Fruit fly (Drosophila melanogaster) whole organism, wandering third instar larva: ENCODE results near the gene CG1288.

Source experiments
- Abd-B ChIP-seq: fragments of >200 bp; optimal IDR thresholded peaks from 2 replicates; lab custom pipeline; 2017; ENCODE audit warnings: missing biosample characterization, missing genetic modification characterization
- CG32264 ChIP-seq: fragments of 200-800 bp; sonication (Bioruptor generic); optimal IDR thresholded peaks from 2 replicates; lab custom pipeline; 2016; ENCODE audit warnings: missing biosample characterization, missing genetic modification characterization
- CG9705 ChIP-seq: fragments of 200-800 bp; sonication (Bioruptor generic); optimal IDR thresholded peaks from 2 replicates; lab custom pipeline; 2018; ENCODE audit warnings: missing biosample characterization, mild to moderate bottlenecking, missing genetic modification characterization
- CrebA ChIP-seq: fragments of 200-800 bp; sonication (Bioruptor generic); optimal IDR thresholded peaks from 2 replicates; lab custom pipeline; 2016; ENCODE audit warnings: missing biosample characterization, mild to moderate bottlenecking, missing genetic modification characterization, borderline replicate concordance
- Dif ChIP-seq: fragments of 200-275, 200-300 bp; sonication (Bioruptor generic); optimal IDR thresholded peaks from 2 replicates; lab custom pipeline; 2018; ENCODE audit warnings: missing biosample characterization, missing genetic modification characterization; ENCODE audit not compliant: partially characterized antibody
- GATAd ChIP-seq: sonication (Bioruptor generic); optimal IDR thresholded peaks from 2 replicates; lab custom pipeline; 2016; ENCODE audit warnings: missing biosample characterization, missing genetic modification characterization
- HLH106 ChIP-seq: fragments of 200-800 bp; optimal IDR thresholded peaks from 3 replicates; lab custom pipeline; 2019; ENCODE audit warnings: missing biosample characterization, mild to moderate bottlenecking, missing genetic modification characterization, moderate library complexity
- Hr78 ChIP-seq: fragments of >200 bp; optimal IDR thresholded peaks from 2 replicates; lab custom pipeline; 2017; ENCODE audit warnings: missing biosample characterization, missing genetic modification characterization
- Hr83 ChIP-seq: fragments of 200-300 bp; sonication (Bioruptor generic); optimal IDR thresholded peaks from 2 replicates; lab custom pipeline; 2016; ENCODE audit warnings: missing biosample characterization, mild to moderate bottlenecking, missing genetic modification characterization, moderate library complexity; ENCODE audit not compliant: poor library complexity, severe bottlenecking
- Jra ChIP-seq: sonication (Bioruptor generic); optimal IDR thresholded peaks from 2 replicates; lab custom pipeline; 2016; ENCODE audit warnings: missing biosample characterization, missing genetic modification characterization
- Mio ChIP-seq: sonication (Bioruptor generic); optimal IDR thresholded peaks from 2 replicates; lab custom pipeline; 2016; ENCODE audit warnings: missing biosample characterization, missing genetic modification characterization
- Myc ChIP-seq: fragments of >200 bp; optimal IDR thresholded peaks from 2 replicates; lab custom pipeline; 2017
- N ChIP-seq: fragments of >200 bp; optimal IDR thresholded peaks from 2 replicates; lab custom pipeline; 2018; ENCODE audit warnings: missing biosample characterization, missing external identifiers, missing genetic modification characterization
- OdsH ChIP-seq: fragments of 200-800 bp; sonication (Bioruptor generic); optimal IDR thresholded peaks from 2 replicates; lab custom pipeline; 2016; ENCODE audit warnings: missing biosample characterization, mild to moderate bottlenecking, missing genetic modification characterization
- Rel ChIP-seq, 2 experiments: fragments of 200-800 bp; sonication (Bioruptor generic) in 1 of 2; optimal IDR thresholded peaks; 2 replicates in 1 of 2; 3 replicates in 1 of 2; lab custom pipeline; 2016 to 2019; ENCODE audit warnings: mild to moderate bottlenecking in 2 of 2, missing biosample characterization in 2 of 2, missing genetic modification characterization in 2 of 2, moderate library complexity in 1 of 2
- Sp1 ChIP-seq: fragments of 200-800 bp; sonication (Bioruptor generic); optimal IDR thresholded peaks from 3 replicates; lab custom pipeline; 2019; ENCODE audit warnings: missing biosample characterization, mild to moderate bottlenecking, missing genetic modification characterization, moderate library complexity
- Vsx2 ChIP-seq: fragments of 200-300, 225-300 bp; sonication (Bioruptor generic); optimal IDR thresholded peaks from 2 replicates; lab custom pipeline; 2018; ENCODE audit warnings: missing biosample characterization, missing genetic modification characterization; ENCODE audit not compliant: partially characterized antibody
- br ChIP-seq: fragments of 200-800 bp; sonication (Bioruptor generic); optimal IDR thresholded peaks from 2 replicates; lab custom pipeline; 2016; ENCODE audit warnings: missing biosample characterization, missing genetic modification characterization
- brk ChIP-seq: fragments of 200-800 bp; sonication (Bioruptor generic); optimal IDR thresholded peaks from 2 replicates; lab custom pipeline; 2016; ENCODE audit warnings: missing biosample characterization, mild to moderate bottlenecking, missing genetic modification characterization
- dl ChIP-seq, 2 experiments: fragments of 175-275, 200-275 bp in 1 of 2; fragments of 200-275 bp in 1 of 2; sonication (Bioruptor generic); optimal IDR thresholded peaks; lab custom pipeline; 2018; ENCODE audit warnings: mild to moderate bottlenecking in 2 of 2, missing biosample characterization in 2 of 2, missing genetic modification characterization in 2 of 2, moderate library complexity in 2 of 2; ENCODE audit not compliant: partially characterized antibody in 2 of 2, insufficient read depth in 1 of 2
- dmrt93B ChIP-seq: fragments of 200-800 bp; sonication (Bioruptor generic); optimal IDR thresholded peaks from 2 replicates; lab custom pipeline; 2018; ENCODE audit warnings: missing biosample characterization, mild to moderate bottlenecking, missing genetic modification characterization
- dsf ChIP-seq: sonication (Bioruptor generic); optimal IDR thresholded peaks from 2 replicates; lab custom pipeline; 2016; ENCODE audit warnings: missing biosample characterization, missing genetic modification characterization, borderline replicate concordance
- ey ChIP-seq: fragments of 200-800 bp; sonication (Bioruptor generic); optimal IDR thresholded peaks from 2 replicates; lab custom pipeline; 2016; ENCODE audit warnings: missing biosample characterization, missing genetic modification characterization
- foxo ChIP-seq, 2 experiments: fragments of 200-800 bp; sonication (Bioruptor generic); optimal IDR thresholded peaks; 2 replicates in 1 of 2; 3 replicates in 1 of 2; lab custom pipeline; 2016 to 2017; ENCODE audit warnings: missing biosample characterization in 2 of 2, missing genetic modification characterization in 2 of 2
- fru ChIP-seq: fragments of 200-800 bp; sonication (Bioruptor generic); optimal IDR thresholded peaks from 3 replicates; lab custom pipeline; 2016; ENCODE audit warnings: missing biosample characterization, mild to moderate bottlenecking, missing genetic modification characterization
- h ChIP-seq: fragments of 200-800 bp; sonication (Bioruptor generic); optimal IDR thresholded peaks from 3 replicates; lab custom pipeline; 2016; ENCODE audit warnings: missing biosample characterization, mild to moderate bottlenecking, missing genetic modification characterization
- lola ChIP-seq: fragments of >200 bp; optimal IDR thresholded peaks from 2 replicates; lab custom pipeline; 2017; ENCODE audit warnings: missing biosample characterization, missing genetic modification characterization
- pan ChIP-seq: fragments of >200 bp; optimal IDR thresholded peaks from 2 replicates; lab custom pipeline; 2017
- rgr ChIP-seq: fragments of 200-800 bp; sonication (Bioruptor generic); optimal IDR thresholded peaks from 3 replicates; lab custom pipeline; 2016; ENCODE audit warnings: missing biosample characterization, mild to moderate bottlenecking, missing genetic modification characterization
- sage ChIP-seq: fragments of 200-800 bp; sonication (Bioruptor generic); optimal IDR thresholded peaks from 2 replicates; lab custom pipeline; 2016; ENCODE audit warnings: missing biosample characterization, mild to moderate bottlenecking, missing genetic modification characterization
- sv ChIP-seq: fragments of 200-800 bp; sonication (Bioruptor generic); optimal IDR thresholded peaks from 3 replicates; lab custom pipeline; 2016; ENCODE audit warnings: missing biosample characterization, missing genetic modification characterization
- tai ChIP-seq: sonication (Bioruptor generic); optimal IDR thresholded peaks from 2 replicates; lab custom pipeline; 2016; ENCODE audit warnings: missing biosample characterization, missing genetic modification characterization
- usp ChIP-seq: fragments of >200 bp; optimal IDR thresholded peaks from 2 replicates; lab custom pipeline; 2017; ENCODE audit warnings: missing biosample characterization, missing genetic modification characterization
- woc ChIP-seq: sonication (Bioruptor generic); optimal IDR thresholded peaks from 2 replicates; lab custom pipeline; 2016; ENCODE audit warnings: missing biosample characterization, mild to moderate bottlenecking, missing genetic modification characterization

The CG1288 gene

DNA sequence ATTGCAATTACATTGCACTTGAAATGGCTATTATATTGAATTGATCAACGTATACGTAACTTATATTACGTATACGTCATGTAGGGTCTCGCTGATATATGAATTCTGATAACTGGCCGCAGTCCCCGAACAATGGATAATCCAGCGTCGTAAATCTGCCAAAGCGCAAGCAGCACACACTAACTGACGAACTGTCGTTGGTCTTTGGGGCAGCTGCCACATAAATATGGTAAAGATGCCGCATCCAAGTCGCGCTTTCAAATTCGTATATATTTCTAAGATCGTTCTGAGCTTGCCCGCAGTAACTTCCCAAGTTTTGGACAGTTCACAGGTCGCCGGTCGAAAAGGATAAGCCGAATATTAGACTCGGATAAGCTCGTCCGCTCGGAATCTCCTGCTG lies 33.2 kb upstream of the CG1288 start, which contains the start of gene CG14607:
Gene CG14607 (plus strand): TSS at position 301 of the 400 bp plus-strand sequence.
- TF ChIP-seq Abd-B (no peak), Rel (GFP tag; optimal IDR thresholded peaks at IDR 0.05; lab: Kevin White, UChicago) (no peak), Rel (tag; optimal IDR thresholded peaks at IDR 0.05; lab: Kevin White, UChicago) (no peak), Hr78 (GFP tag; lab: Kevin White, UChicago) (no peak), sage (GFP tag; lab: Kevin White, UChicago) (no peak), GATAd (no peak), fru (GFP tag; lab: Kevin White, UChicago) (no peak), lola (GFP tag; lab: Kevin White, UChicago) (no peak), sv (no peak), Mio (GFP tag; lab: Kevin White, UChicago) (no peak), OdsH (GFP tag; lab: Kevin White, UChicago) (no peak), ey (GFP tag; lab: Kevin White, UChicago) (no peak), N (GFP tag; lab: Kevin White, UChicago) (no peak), CrebA (no peak)

DNA sequence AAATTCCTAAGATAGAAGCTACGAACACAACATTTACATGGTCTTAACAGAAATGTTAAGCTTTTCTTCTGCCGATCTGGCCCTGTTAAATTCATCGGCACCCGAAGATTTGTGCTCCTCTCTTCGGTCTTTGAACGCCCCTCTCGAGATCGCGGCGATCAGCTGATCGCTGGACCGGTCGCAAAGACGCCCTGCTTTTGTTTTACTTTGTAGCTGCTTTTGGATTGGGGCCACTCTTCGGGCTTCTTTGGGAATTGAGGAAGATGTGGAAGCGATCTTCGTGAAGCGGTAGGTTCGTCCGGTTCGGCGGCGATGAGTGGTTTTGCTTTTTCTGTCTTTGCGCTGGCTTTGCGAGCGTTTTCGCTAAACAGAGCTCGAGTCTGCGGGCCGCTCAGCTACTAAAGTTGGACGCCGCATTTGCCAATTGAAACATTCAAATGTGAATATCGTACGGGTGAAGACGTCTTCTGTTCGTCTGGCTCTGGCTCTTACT lies 15.8 kb upstream of the CG1288 start, which contains the start of gene thw:
Gene thw (plus strand): TSS at position 443 of the 493 bp plus-strand sequence.
- no peak for TF ChIP-seq lola (GFP tag; lab: Kevin White, UChicago)
- no peak for TF ChIP-seq ey (GFP tag; lab: Kevin White, UChicago)
- TF ChIP-seq Vsx2 (GFP tag; lab: Kevin White, UChicago), result no peak
- no peak for TF ChIP-seq fru (GFP tag; lab: Kevin White, UChicago)
- no peak for TF ChIP-seq Jra (GFP tag; lab: Kevin White, UChicago)
- no peak for TF ChIP-seq Myc (lab: Kevin White, UChicago)
- TF ChIP-seq GATAd, result no peak
- no peak for TF ChIP-seq tai
- no peak for TF ChIP-seq br (GFP tag; lab: Kevin White, UChicago)
- no peak for TF ChIP-seq dmrt93B (GFP tag; lab: Kevin White, UChicago)
- TF ChIP-seq foxo (GFP tag; optimal IDR thresholded peaks at IDR 0.05; lab: Kevin White, UChicago), result no peak
- no peak for TF ChIP-seq brk
- TF ChIP-seq pan (lab: Kevin White, UChicago), result no peak

DNA sequence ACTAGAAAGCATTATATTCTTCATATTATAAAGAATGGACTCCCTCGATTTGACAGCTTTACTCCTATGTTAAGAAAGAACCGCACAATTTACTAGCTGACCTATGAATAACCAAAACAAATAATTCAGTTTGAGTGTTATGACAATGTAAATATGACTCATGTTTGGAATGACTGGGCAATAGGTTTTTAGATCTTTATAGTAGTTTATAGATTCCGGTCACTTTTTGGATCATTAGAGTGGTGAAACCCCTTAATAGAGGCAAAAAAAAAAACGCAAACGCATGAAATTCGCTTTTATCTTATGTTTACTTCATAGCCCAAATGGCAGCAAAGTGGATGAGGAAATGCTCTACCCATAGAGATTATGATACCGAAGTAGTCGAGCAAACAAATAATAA lies 11.4 kb upstream of the CG1288 start, which contains the start of gene CG14605:
Gene CG14605 (minus strand): TSS at position 101 of the 400 bp plus-strand sequence.
- no peak for TF ChIP-seq br (GFP tag; lab: Kevin White, UChicago)
- no peak for TF ChIP-seq HLH106 (tag; lab: Kevin White, UChicago)
- TF ChIP-seq fru (GFP tag; lab: Kevin White, UChicago), result no peak
- TF ChIP-seq Jra (GFP tag; lab: Kevin White, UChicago), result no peak
- TF ChIP-seq pan (lab: Kevin White, UChicago), result no peak

DNA sequence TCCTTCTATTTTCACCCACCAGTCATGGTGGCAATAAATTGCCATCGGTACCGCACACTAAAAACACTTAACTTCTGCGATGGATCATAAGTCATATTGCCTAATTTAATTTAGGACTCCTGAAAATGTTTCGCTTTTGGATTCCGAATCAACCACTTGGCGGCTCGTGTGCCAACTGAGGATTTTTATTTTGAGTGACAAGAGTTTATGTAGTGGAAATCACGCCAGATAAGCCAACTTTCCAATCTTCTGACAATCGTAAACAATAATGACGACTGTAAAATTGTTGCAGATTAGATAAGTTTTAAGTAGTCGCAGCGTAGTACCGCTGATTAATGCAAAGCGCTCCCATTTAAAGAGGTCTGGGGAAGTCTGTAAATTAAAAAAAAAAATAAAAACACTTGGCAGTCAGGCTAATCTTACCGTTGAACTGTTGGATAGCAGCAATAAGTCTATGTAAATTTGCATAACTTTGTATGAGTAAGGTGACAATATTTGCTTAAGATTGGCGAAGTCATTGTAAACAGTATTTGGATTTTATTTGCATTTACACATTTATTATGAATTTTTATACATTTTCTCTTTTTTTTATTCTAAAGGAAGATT lies 8.8 kb upstream of the CG1288 start, which contains the start of gene CG14606:
Gene CG14606 (minus strand): TSS at position 160 of the 606 bp plus-strand sequence.
- peak; percentile 22 for TF ChIP-seq rgr (GFP tag; lab: Kevin White, UChicago)
- TF ChIP-seq usp (GFP tag; lab: Kevin White, UChicago), result no peak

DNA sequence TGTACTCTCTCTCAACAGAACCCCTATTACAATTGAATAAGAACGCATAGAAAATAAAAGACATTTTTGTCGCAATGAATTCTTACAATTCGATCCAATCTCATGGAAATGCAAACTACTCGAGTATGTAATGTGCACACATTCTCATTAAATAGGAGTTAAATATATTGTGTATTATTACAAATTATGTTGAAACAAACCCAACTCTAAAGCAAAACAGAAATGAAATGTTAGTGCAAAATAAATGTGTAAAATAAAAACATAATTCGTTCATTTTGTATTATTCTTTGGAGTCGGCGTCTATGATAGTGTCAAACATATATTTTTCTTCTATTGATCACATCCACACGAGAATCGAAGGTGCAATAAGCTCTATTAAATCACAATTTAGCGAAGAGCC lies 7.6 kb downstream of the CG1288 start, which contains the start of gene CG14609:
Gene CG14609 (plus strand): TSS at position 301 of the 400 bp plus-strand sequence.
- TF ChIP-seq CG9705, result no peak
- no peak for TF ChIP-seq Myc (lab: Kevin White, UChicago)
- TF ChIP-seq woc (GFP tag; lab: Kevin White, UChicago), result no peak

DNA sequence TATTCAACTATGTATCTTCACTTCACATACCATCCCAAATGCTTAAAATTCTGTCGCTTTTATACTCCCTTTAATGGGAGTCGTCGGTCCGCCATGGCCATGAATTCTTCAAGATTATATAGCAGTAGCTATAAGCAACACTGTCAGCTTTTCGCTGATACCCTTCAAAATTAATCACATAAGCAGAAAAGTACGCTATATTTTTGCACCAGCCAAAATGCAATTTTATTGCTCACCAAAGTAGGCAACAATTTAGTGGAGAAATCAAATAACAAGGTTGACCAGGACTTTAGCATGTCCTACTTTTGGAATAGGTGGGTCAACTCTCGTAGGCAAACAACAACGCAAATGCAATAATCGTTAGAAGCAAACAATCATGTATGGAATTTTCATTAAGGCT lies 8.4 kb downstream of the CG1288 start:
- TF ChIP-seq foxo (GFP tag; optimal IDR thresholded peaks at IDR 0.05; lab: Kevin White, UChicago) (no peak), usp (GFP tag; lab: Kevin White, UChicago) (no peak), GATAd (no peak), br (GFP tag; lab: Kevin White, UChicago) (no peak), woc (GFP tag; lab: Kevin White, UChicago) (no peak), Mio (GFP tag; lab: Kevin White, UChicago) (no peak), Myc (lab: Kevin White, UChicago) (peak; percentile 90), brk (no peak), Sp1 (GFP tag; lab: Kevin White, UChicago) (no peak), sv (no peak), Vsx2 (GFP tag; lab: Kevin White, UChicago) (peak; percentile 81), Hr83 (no peak), h (GFP tag; lab: Kevin White, UChicago) (no peak), N (GFP tag; lab: Kevin White, UChicago) (peak; percentile 76), OdsH (GFP tag; lab: Kevin White, UChicago) (no peak), Abd-B (no peak), CG32264 (GFP tag; lab: Kevin White, UChicago) (no peak), Hr78 (GFP tag; lab: Kevin White, UChicago) (no peak), tai (no peak), Dif (GFP tag; lab: Kevin White, UChicago) (peak; percentile 54), CrebA (no peak), ey (GFP tag; lab: Kevin White, UChicago) (no peak), dmrt93B (GFP tag; lab: Kevin White, UChicago) (no peak), fru (GFP tag; lab: Kevin White, UChicago) (no peak), dsf (GFP tag; lab: Kevin White, UChicago) (no peak), sage (GFP tag; lab: Kevin White, UChicago) (no peak), dl (GFP tag; optimal IDR thresholded peaks at IDR 0.05; lab: Kevin White, UChicago; ENCODE audit: insufficient read depth in 1 of 2, partially characterized antibody in 2 of 2) (peak in 1 of 2 experiments; percentile 31)
